Worm (Caenorhabditis elegans): ENCODE results near the gene ttr-46.

The ttr-46 gene

DNA sequence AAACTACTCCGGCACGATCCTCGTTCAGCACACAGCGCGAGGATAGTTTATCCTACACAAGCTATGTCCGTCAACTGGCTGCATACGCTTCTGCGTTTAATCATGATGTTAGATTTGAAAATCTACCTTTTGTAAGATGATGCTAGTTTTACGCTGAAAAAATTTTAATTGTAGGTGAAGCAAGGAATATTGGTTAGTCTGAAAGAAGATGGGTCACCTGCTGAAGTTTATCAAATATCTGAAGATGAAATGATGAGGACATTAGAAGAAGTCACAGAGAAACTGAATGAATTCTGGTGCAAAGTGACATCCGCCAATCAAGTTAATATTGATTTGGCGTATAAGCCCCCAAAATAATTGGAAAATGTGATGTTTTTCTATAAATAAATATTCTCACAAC is 32.5 kb downstream of the ttr-46 start:
- no peak for TF ChIP-seq sptf-1 (tag; optimal IDR thresholded peaks at IDR 0.05)
- TF ChIP-seq bed-3 (GFP tag; optimal IDR thresholded peaks at IDR 0.05): no peak
- TF ChIP-seq lin-13 (tag; optimal IDR thresholded peaks at IDR 0.05): no peak
- no peak for TF ChIP-seq unc-120 (tag; optimal IDR thresholded peaks at IDR 0.05; ENCODE audit: poor library complexity, severe bottlenecking)
- TF ChIP-seq unc-62 (GFP tag; optimal IDR thresholded peaks at IDR 0.05): no peak
- TF ChIP-seq pha-4 (tag; optimal IDR thresholded peaks at IDR 0.05): no peak
- no peak for TF ChIP-seq cnd-1 (tag; optimal IDR thresholded peaks at IDR 0.05)
- no peak for TF ChIP-seq ceh-43 (GFP tag; optimal IDR thresholded peaks at IDR 0.05)

DNA sequence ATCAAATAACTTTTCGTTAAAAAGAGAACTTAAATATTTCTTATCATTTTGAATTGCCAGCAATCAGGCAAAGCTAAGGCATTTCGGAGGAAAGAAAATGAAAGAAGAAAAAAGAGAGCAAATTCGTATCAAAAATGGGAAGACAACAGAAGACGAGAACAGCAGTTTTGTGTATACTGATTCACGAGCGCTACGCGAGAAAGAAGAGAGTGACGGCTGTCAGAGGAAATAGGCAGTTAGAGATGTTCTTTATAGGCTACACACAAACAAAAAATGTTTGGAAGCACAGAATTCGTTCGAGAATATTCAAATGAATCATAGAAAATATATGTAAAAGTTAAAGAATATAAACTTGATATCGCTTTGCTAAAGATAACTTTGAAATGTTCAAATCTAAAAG is 33.8 kb downstream of the ttr-46 start:
- TF ChIP-seq unc-120 (tag; optimal IDR thresholded peaks at IDR 0.05; ENCODE audit: poor library complexity, severe bottlenecking): no peak
- no peak for TF ChIP-seq ceh-39 (tag; optimal IDR thresholded peaks at IDR 0.05)
- TF ChIP-seq ham-2 (GFP tag; optimal IDR thresholded peaks at IDR 0.05): no peak
- no peak for TF ChIP-seq cnd-1 (tag; optimal IDR thresholded peaks at IDR 0.05)
- TF ChIP-seq unc-62 (GFP tag; optimal IDR thresholded peaks at IDR 0.05): no peak
- TF ChIP-seq M03D4.4 (tag; optimal IDR thresholded peaks at IDR 0.05): no peak
- TF ChIP-seq zip-8 (tag; optimal IDR thresholded peaks at IDR 0.05): no peak
- TF ChIP-seq nhr-76 (tag; optimal IDR thresholded peaks at IDR 0.05): no peak
- no peak for TF ChIP-seq ces-1 (GFP tag; optimal IDR thresholded peaks at IDR 0.05)
- TF ChIP-seq bed-3 (GFP tag; optimal IDR thresholded peaks at IDR 0.05): no peak
- no peak for TF ChIP-seq lin-13 (tag; optimal IDR thresholded peaks at IDR 0.05)
- no peak for TF ChIP-seq tbx-8 (GFP tag; optimal IDR thresholded peaks at IDR 0.05)
- TF ChIP-seq mls-2 (tag; optimal IDR thresholded peaks at IDR 0.05): no peak
- TF ChIP-seq flh-1 (GFP tag; optimal IDR thresholded peaks at IDR 0.05): no peak
- no peak for TF ChIP-seq sptf-1 (tag; optimal IDR thresholded peaks at IDR 0.05)
- no peak for TF ChIP-seq snpc-4 (tag; optimal IDR thresholded peaks at IDR 0.05)
- TF ChIP-seq elt-1 (tag; optimal IDR thresholded peaks at IDR 0.05; ENCODE audit: borderline replicate concordance, insufficient read depth): no peak
- no peak for TF ChIP-seq blmp-1 (tag; optimal IDR thresholded peaks at IDR 0.05)
- no peak for TF ChIP-seq nhr-12 (tag; optimal IDR thresholded peaks at IDR 0.05)

DNA sequence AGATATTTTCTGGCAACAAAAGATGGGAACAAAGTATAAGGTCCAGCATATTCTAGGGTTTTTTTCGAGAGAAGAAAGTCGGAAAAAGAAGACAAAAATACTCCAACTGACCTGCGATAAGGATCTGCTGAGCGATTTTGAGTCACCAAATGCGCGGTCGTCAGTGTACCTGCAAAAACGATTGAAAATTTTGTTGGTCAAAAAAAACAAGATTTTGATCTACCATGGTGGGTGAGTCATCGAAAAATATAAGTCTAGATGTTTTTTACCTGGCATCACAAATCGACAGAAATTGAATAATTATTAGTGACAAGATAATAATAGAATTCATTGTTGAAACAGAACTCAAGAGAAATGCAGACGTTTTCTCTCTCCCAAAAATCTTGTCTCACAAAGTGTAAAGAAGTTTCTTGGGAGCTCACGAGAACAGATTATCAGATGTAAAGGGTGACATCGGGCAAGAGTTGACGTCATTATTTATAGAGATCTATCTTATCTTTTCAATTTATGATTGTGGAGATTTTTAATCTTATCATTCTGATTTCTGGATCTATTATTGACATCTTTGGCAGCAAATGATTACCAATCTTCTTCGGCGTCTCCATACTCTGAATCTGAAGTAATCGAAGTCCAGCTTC is 34.3 kb downstream of the ttr-46 start:
- TF ChIP-seq tbx-8 (GFP tag; optimal IDR thresholded peaks at IDR 0.05): no peak
- TF ChIP-seq elt-1 (tag; optimal IDR thresholded peaks at IDR 0.05; ENCODE audit: borderline replicate concordance, insufficient read depth): peak; percentile 87

DNA sequence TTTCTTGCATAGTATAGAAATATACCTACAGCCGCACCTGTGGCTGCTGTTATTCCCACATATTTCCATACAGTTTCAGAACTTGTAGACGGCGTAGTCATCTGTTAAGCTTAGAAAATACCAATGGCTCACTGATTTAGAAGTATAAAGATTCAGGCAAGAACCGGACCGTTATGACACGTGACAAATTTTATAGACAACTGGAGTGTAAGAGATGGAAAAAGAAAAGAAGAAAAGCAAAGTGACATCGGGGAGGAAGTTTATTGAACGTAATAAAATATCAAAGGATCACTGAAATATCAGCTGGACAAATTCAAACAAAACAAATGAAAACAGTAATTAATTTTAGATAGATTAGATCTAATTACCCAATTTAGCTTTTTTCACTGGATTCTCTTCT is 35.1 kb downstream of the ttr-46 start, which contains the start of gene rmd-2:
Gene rmd-2 (minus strand): TSS at position 101 of the 400 bp plus-strand sequence.
- TF ChIP-seq cnd-1 (tag; optimal IDR thresholded peaks at IDR 0.05) (no peak), lsy-2 (tag; optimal IDR thresholded peaks at IDR 0.05) (no peak)

DNA sequence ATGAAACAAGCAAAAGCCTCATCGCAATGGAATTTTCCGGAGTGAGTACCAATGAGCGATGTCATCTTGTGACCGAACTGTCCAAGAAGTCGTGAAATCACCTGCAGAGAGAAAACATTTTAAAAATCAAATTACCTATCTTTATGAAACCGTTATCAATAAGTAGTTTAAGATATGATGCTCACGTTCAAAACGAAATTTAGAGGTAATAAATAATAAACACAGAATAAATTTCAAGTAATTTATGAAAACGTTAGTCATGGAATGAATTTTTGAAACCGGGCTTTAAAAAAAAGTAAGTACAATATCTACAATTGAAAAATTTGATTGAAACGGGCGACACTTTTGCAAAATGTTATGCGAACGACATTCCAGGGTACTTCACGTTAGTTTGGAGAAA is 36.7 kb downstream of the ttr-46 start, which contains the start of gene C27H6.8:
Gene C27H6.8 (minus strand): TSS at position 101 of the 400 bp plus-strand sequence.
- TF ChIP-seq blmp-1 (tag; optimal IDR thresholded peaks at IDR 0.05): no peak
- no peak for TF ChIP-seq pha-4 (tag; optimal IDR thresholded peaks at IDR 0.05)
- TF ChIP-seq ceh-43 (GFP tag; optimal IDR thresholded peaks at IDR 0.05): no peak
- TF ChIP-seq mls-2 (tag; optimal IDR thresholded peaks at IDR 0.05): no peak
- TF ChIP-seq lin-13 (tag; optimal IDR thresholded peaks at IDR 0.05): no peak
- TF ChIP-seq elt-3 (tag; optimal IDR thresholded peaks at IDR 0.05): no peak
- no peak for TF ChIP-seq drap-1 (GFP tag; optimal IDR thresholded peaks at IDR 0.05)
- no peak for TF ChIP-seq zip-8 (tag; optimal IDR thresholded peaks at IDR 0.05)
- TF ChIP-seq M03D4.4 (tag; optimal IDR thresholded peaks at IDR 0.05): no peak
- no peak for TF ChIP-seq nhr-2 (tag; optimal IDR thresholded peaks at IDR 0.05)
- TF ChIP-seq ham-2 (GFP tag; optimal IDR thresholded peaks at IDR 0.05): no peak
- no peak for TF ChIP-seq hlh-1 (tag; optimal IDR thresholded peaks at IDR 0.05)
- TF ChIP-seq bed-3 (GFP tag; optimal IDR thresholded peaks at IDR 0.05): no peak
- no peak for TF ChIP-seq ceh-83 (GFP tag; optimal IDR thresholded peaks at IDR 0.05)
- TF ChIP-seq nhr-76 (tag; optimal IDR thresholded peaks at IDR 0.05): no peak
- TF ChIP-seq ceh-39 (tag; optimal IDR thresholded peaks at IDR 0.05): no peak

DNA sequence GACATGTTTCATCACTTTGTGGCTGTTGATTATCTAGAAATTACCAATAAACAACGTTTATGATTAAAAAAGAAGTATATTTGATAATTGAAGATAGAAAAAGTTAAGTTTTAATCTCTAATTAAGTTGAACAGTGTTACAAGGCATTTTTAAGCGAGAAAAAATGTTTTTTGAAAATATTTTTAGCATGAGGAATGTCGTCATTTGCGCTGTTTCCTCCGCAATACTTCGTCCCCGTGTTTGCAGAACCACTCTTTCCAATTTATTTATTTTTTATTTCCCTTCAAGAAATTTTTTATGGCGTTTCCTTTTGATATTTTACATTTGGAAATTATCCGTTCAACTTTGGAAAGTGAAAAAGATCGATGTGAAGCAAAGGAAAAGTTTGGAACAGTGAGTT is 40.6 kb downstream of the ttr-46 start, which contains the start of the genes rde-1 and trpp-6:
Gene rde-1 (minus strand): TSS at position 33 of the 400 bp plus-strand sequence.
Gene trpp-6 (plus strand): TSS at position 286 of the 400 bp plus-strand sequence.
- TF ChIP-seq mls-2 (tag; optimal IDR thresholded peaks at IDR 0.05): no peak
- TF ChIP-seq drap-1 (GFP tag; optimal IDR thresholded peaks at IDR 0.05): no peak
- TF ChIP-seq elt-3 (tag; optimal IDR thresholded peaks at IDR 0.05): no peak
- no peak for TF ChIP-seq nhr-76 (tag; optimal IDR thresholded peaks at IDR 0.05)
- TF ChIP-seq pha-4 (tag; optimal IDR thresholded peaks at IDR 0.05): no peak
- TF ChIP-seq lin-32 (GFP tag; optimal IDR thresholded peaks at IDR 0.05): no peak
- no peak for TF ChIP-seq sptf-1 (tag; optimal IDR thresholded peaks at IDR 0.05)
- TF ChIP-seq sem-2 (GFP tag; optimal IDR thresholded peaks at IDR 0.05): no peak

Measured in whole organism, mixed stage, embryonic.